Fruit fly (Drosophila melanogaster) whole organism, wandering third instar larva: Measurements from ENCODE around the gene CG11076.

Experiments used
- Abd-B ChIP-seq: fragments of >200 bp; optimal IDR thresholded peaks from 2 replicates; lab custom pipeline; 2017; ENCODE audit warnings: missing biosample characterization, missing genetic modification characterization
- Dfd ChIP-seq: fragments of >200 bp; optimal IDR thresholded peaks from 2 replicates; lab custom pipeline; 2017; ENCODE audit warnings: missing biosample characterization, missing genetic modification characterization
- Hr78 ChIP-seq: fragments of >200 bp; optimal IDR thresholded peaks from 2 replicates; lab custom pipeline; 2017; ENCODE audit warnings: missing biosample characterization, missing genetic modification characterization
- Hr83 ChIP-seq: fragments of 200-300 bp; sonication (Bioruptor generic); optimal IDR thresholded peaks from 2 replicates; lab custom pipeline; 2016; ENCODE audit warnings: missing biosample characterization, mild to moderate bottlenecking, missing genetic modification characterization, moderate library complexity; ENCODE audit not compliant: poor library complexity, severe bottlenecking
- Mio ChIP-seq: sonication (Bioruptor generic); optimal IDR thresholded peaks from 2 replicates; lab custom pipeline; 2016; ENCODE audit warnings: missing biosample characterization, missing genetic modification characterization
- fru ChIP-seq: fragments of 200-800 bp; sonication (Bioruptor generic); optimal IDR thresholded peaks from 3 replicates; lab custom pipeline; 2016; ENCODE audit warnings: missing biosample characterization, mild to moderate bottlenecking, missing genetic modification characterization
- h ChIP-seq: fragments of 200-800 bp; sonication (Bioruptor generic); optimal IDR thresholded peaks from 3 replicates; lab custom pipeline; 2016; ENCODE audit warnings: missing biosample characterization, mild to moderate bottlenecking, missing genetic modification characterization
- jim ChIP-seq: fragments of 175-275, 200-325 bp; sonication (Bioruptor generic); optimal IDR thresholded peaks from 2 replicates; lab custom pipeline; 2016; ENCODE audit warnings: missing biosample characterization, mild to moderate bottlenecking, missing genetic modification characterization
- pan ChIP-seq: fragments of >200 bp; optimal IDR thresholded peaks from 2 replicates; lab custom pipeline; 2017
- psq ChIP-seq: fragments of 200-800 bp; sonication (Bioruptor generic); optimal IDR thresholded peaks from 3 replicates; lab custom pipeline; 2017; ENCODE audit warnings: missing biosample characterization, mild to moderate bottlenecking, missing genetic modification characterization, moderate library complexity
- sage ChIP-seq: fragments of 200-800 bp; sonication (Bioruptor generic); optimal IDR thresholded peaks from 2 replicates; lab custom pipeline; 2016; ENCODE audit warnings: missing biosample characterization, mild to moderate bottlenecking, missing genetic modification characterization
- tai ChIP-seq: sonication (Bioruptor generic); optimal IDR thresholded peaks from 2 replicates; lab custom pipeline; 2016; ENCODE audit warnings: missing biosample characterization, missing genetic modification characterization
- usp ChIP-seq: fragments of >200 bp; optimal IDR thresholded peaks from 2 replicates; lab custom pipeline; 2017; ENCODE audit warnings: missing biosample characterization, missing genetic modification characterization

dm6 chr4:1025101-1025500, 6.5 kb downstream of the CG11076 start:
- TF ChIP-seq psq (GFP tag; lab: Kevin White, UChicago) (no peak), Dfd (GFP tag; lab: Kevin White, UChicago) (no peak), pan (lab: Kevin White, UChicago) (no peak), tai (GFP tag; lab: Kevin White, UChicago) (no peak), fru (GFP tag; lab: Kevin White, UChicago) (no peak), Hr78 (GFP tag; lab: Kevin White, UChicago) (no peak), Hr83 (no peak), usp (no peak), sage (GFP tag; lab: Kevin White, UChicago) (no peak), Mio (GFP tag; lab: Kevin White, UChicago) (no peak), jim (GFP tag; lab: Kevin White, UChicago) (no peak), h (GFP tag; lab: Kevin White, UChicago) (no peak), Abd-B (GFP tag; lab: Kevin White, UChicago) (no peak)
